Worm (Caenorhabditis elegans) whole organism, L1 larva: ENCODE data around the gene clc-12.

Experiments used
- ama-1 ChIP-seq: fragments of 150-350 bp; optimal IDR thresholded peaks from 2 replicates; lab custom pipeline; 2014
- ceh-82 ChIP-seq, 3 experiments: fragments of 150-350 bp in 1 of 3; sonication (generic microtip) in 2 of 3; optimal IDR thresholded peaks; 2 replicates each; lab custom pipeline; 2014 to 2017; ENCODE audit warnings: missing biosample characterization in 3 of 3, missing genetic modification characterization in 3 of 3
- elt-3 ChIP-seq, 6 experiments: fragments of 150-350 bp in 1 of 6; sonication (generic microtip); optimal IDR thresholded peaks; 2 replicates each; lab custom pipeline; 2017 to 2018; ENCODE audit warnings: missing biosample characterization in 6 of 6, missing genetic modification characterization in 6 of 6, inconsistent platforms in 1 of 6
- fkh-4 ChIP-seq: sonication (generic microtip); optimal IDR thresholded peaks from 2 replicates; lab custom pipeline; 2016; ENCODE audit warnings: missing compliant biosample characterization, missing genetic modification characterization, borderline replicate concordance
- nhr-12 ChIP-seq: sonication (generic microtip); optimal IDR thresholded peaks from 2 replicates; lab custom pipeline; 2017; ENCODE audit warnings: missing biosample characterization, missing genetic modification characterization
- pag-3 ChIP-seq: sonication (generic microtip); optimal IDR thresholded peaks from 2 replicates; lab custom pipeline; 2017; ENCODE audit warnings: missing genetic modification characterization, mild to moderate bottlenecking, missing compliant biosample characterization, antibody characterized with exemption, borderline replicate concordance; ENCODE audit not compliant: insufficient read depth
- pax-3 ChIP-seq: fragments of 200-800 bp; sonication (Bioruptor generic); optimal IDR thresholded peaks from 2 replicates; lab custom pipeline; 2018; ENCODE audit warnings: mild to moderate bottlenecking, missing genetic modification characterization, moderate library complexity, missing compliant biosample characterization
- rnt-1 ChIP-seq: sonication (generic microtip); optimal IDR thresholded peaks from 2 replicates; lab custom pipeline; 2016; ENCODE audit warnings: mild to moderate bottlenecking, missing genetic modification characterization, moderate library complexity, missing compliant biosample characterization
- snpc-4 ChIP-seq: fragments of 150-350 bp; optimal IDR thresholded peaks from 2 replicates; lab custom pipeline; 2014; ENCODE audit warnings: missing biosample characterization, missing genetic modification characterization
- sptf-1 ChIP-seq: fragments of 150-350 bp; optimal IDR thresholded peaks from 2 replicates; lab custom pipeline; 2014; ENCODE audit warnings: missing biosample characterization, missing genetic modification characterization
- unc-62 ChIP-seq: fragments of 150-350 bp; optimal IDR thresholded peaks from 2 replicates; lab custom pipeline; 2014; ENCODE audit warnings: missing biosample characterization, missing genetic modification reagents, missing genetic modification characterization
- ztf-11 ChIP-seq, 2 experiments: sonication (generic microtip); optimal IDR thresholded peaks; 2 replicates each; lab custom pipeline; 2016 to 2017; ENCODE audit warnings: missing genetic modification characterization in 2 of 2, missing biosample characterization in 1 of 2, missing compliant biosample characterization in 1 of 2

DNA sequence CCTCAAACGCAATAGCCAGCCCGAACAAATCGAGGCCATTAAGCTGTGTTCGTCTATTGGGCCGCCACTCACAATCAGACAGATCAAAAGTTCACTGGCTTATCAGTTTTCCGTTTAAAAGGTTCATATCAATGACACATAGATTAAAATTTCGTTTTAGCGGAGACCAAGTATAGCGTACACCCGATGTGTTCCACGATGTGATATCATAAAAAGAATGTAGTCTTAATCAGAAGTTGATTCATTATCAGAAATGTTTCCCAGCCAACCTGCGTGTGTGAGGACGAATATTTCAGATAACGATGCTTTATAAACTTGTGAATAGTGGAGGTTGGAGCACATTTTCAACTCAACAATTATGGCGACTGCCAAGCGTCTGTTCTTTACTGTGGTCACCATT, 4.9 kb upstream of the clc-12 start, which contains the start of gene clc-13:
- TF ChIP-seq ama-1 (no peak), elt-3 (tag; optimal IDR thresholded peaks at IDR 0.05; lab: Kevin White, UChicago) (no peak), unc-62 (no peak), ztf-11 (tag; optimal IDR thresholded peaks at IDR 0.05; lab: Kevin White, UChicago) (no peak), pax-3 (tag; lab: Kevin White, UChicago) (no peak), snpc-4 (tag; lab: Kevin White, UChicago) (no peak), ceh-82 (tag; optimal IDR thresholded peaks at IDR 0.05; lab: Kevin White, UChicago) (no peak), rnt-1 (tag; lab: Kevin White, UChicago) (no peak), pag-3 (tag; lab: Kevin White, UChicago) (no peak), nhr-12 (no peak), sptf-1 (tag; lab: Kevin White, UChicago) (no peak), fkh-4 (tag; lab: Kevin White, UChicago) (no peak)
